Worm (Caenorhabditis elegans) whole organism, early embryonic: ENCODE data around the gene T25B2.2.

ENCODE experiments used
- B0310.2 ChIP-seq: sonication (generic microtip); optimal IDR thresholded peaks from 2 replicates; lab custom pipeline; 2016; ENCODE audit warnings: mild to moderate bottlenecking, missing genetic modification characterization, missing compliant biosample characterization
- F13C5.2 ChIP-seq: sonication (generic microtip); optimal IDR thresholded peaks from 2 replicates; lab custom pipeline; 2017; ENCODE audit warnings: mild to moderate bottlenecking, missing genetic modification characterization, inconsistent platforms, missing compliant biosample characterization
- aly-1 ChIP-seq: sonication (generic microtip); optimal IDR thresholded peaks from 2 replicates; lab custom pipeline; 2016; ENCODE audit warnings: missing genetic modification characterization, missing compliant biosample characterization
- ama-1 ChIP-seq: fragments of 150-350 bp; optimal IDR thresholded peaks from 2 replicates; lab custom pipeline; 2014
- ceh-13 ChIP-seq: fragments of 200-800 bp; sonication (Bioruptor generic); optimal IDR thresholded peaks from 2 replicates; lab custom pipeline; 2018; ENCODE audit warnings: mild to moderate bottlenecking, missing genetic modification characterization, missing compliant biosample characterization
- ceh-36 ChIP-seq: sonication (generic microtip); optimal IDR thresholded peaks from 2 replicates; lab custom pipeline; 2016; ENCODE audit warnings: missing genetic modification characterization, inconsistent platforms, missing compliant biosample characterization
- ets-7 ChIP-seq: sonication (generic microtip); optimal IDR thresholded peaks from 2 replicates; lab custom pipeline; 2016; ENCODE audit warnings: missing genotype, missing genetic modification characterization, missing compliant biosample characterization
- flt-1 ChIP-seq: fragments of 200-800 bp; sonication (Bioruptor generic); IDR thresholded peaks from 2 replicates; pipeline ENCODE4 v1.3.6; 2022; ENCODE audit warnings: missing genetic modification characterization, missing compliant biosample characterization
- hmbx-1 ChIP-seq: sonication (generic microtip); optimal IDR thresholded peaks from 2 replicates; lab custom pipeline; 2016; ENCODE audit warnings: mild to moderate bottlenecking, missing genetic modification characterization, missing compliant biosample characterization
- hmg-4 ChIP-seq: fragments of 200-800 bp; sonication (Bioruptor generic); optimal IDR thresholded peaks from 2 replicates; lab custom pipeline; 2018; ENCODE audit warnings: mild to moderate bottlenecking, missing genetic modification characterization, missing compliant biosample characterization
- hnd-1 ChIP-seq: sonication (generic microtip); optimal IDR thresholded peaks from 2 replicates; lab custom pipeline; 2016; ENCODE audit warnings: missing genetic modification characterization, missing compliant biosample characterization
- pes-1 ChIP-seq: fragments of 200-800 bp; sonication (Bioruptor generic); IDR thresholded peaks from 2 replicates; pipeline ENCODE4 v1.3.6; 2022; ENCODE audit warnings: missing genetic modification reagents, missing genetic modification characterization, missing compliant biosample characterization
- scrt-1 ChIP-seq: fragments of 200-800 bp; sonication (Bioruptor generic); IDR thresholded peaks from 2 replicates; pipeline ENCODE4 v1.3.6; 2022; ENCODE audit warnings: missing genetic modification characterization, missing compliant biosample characterization
- sea-1 ChIP-seq: fragments of 200-800 bp; sonication (Bioruptor generic); conservative IDR thresholded peaks from 2 replicates; pipeline ENCODE4 v1.3.6; 2022; ENCODE audit warnings: missing genetic modification characterization, missing compliant biosample characterization
- tbx-11 ChIP-seq: fragments of 200-800 bp; sonication (Bioruptor generic); IDR thresholded peaks from 2 replicates; pipeline ENCODE4 v1.3.6; 2022; ENCODE audit warnings: missing genetic modification characterization, missing compliant biosample characterization
- tbx-37 ChIP-seq: fragments of 200-800 bp; sonication (Bioruptor generic); conservative IDR thresholded peaks from 2 replicates; pipeline ENCODE4 v1.3.6; 2022; ENCODE audit warnings: missing genetic modification reagents, missing genetic modification characterization, missing compliant biosample characterization
- tra-4 ChIP-seq: sonication (generic microtip); optimal IDR thresholded peaks from 2 replicates; lab custom pipeline; 2017; ENCODE audit warnings: missing genetic modification characterization, missing compliant biosample characterization

Gene T25B2.2

ce11 chrX:6187848-6188247 lies 18.4 kb downstream of the T25B2.2 start, which contains the start of gene T13C5.10:
Gene T13C5.10 (plus strand): TSS chrX:6188148.
- TF ChIP-seq tbx-11 (GFP tag; lab: Robert Waterston, UW) (no peak), aly-1 (no peak), hmg-4 (GFP tag; lab: Kevin White, UChicago) (no peak), sea-1 (no peak), hmbx-1 (no peak), flt-1 (GFP tag; lab: Robert Waterston, UW) (no peak), ceh-36 (tag; lab: Kevin White, UChicago) (no peak), ets-7 (tag; lab: Kevin White, UChicago) (no peak), ceh-13 (no peak), F13C5.2 (no peak), tra-4 (tag; lab: Kevin White, UChicago) (no peak), hnd-1 (tag; lab: Kevin White, UChicago) (no peak), pes-1 (GFP tag; lab: Robert Waterston, UW) (no peak), scrt-1 (GFP tag; lab: Robert Waterston, UW) (no peak), ama-1 (lab: Kevin White, UChicago) (no peak), B0310.2 (no peak), tbx-37 (GFP tag; lab: Robert Waterston, UW) (no peak)

DNA sequence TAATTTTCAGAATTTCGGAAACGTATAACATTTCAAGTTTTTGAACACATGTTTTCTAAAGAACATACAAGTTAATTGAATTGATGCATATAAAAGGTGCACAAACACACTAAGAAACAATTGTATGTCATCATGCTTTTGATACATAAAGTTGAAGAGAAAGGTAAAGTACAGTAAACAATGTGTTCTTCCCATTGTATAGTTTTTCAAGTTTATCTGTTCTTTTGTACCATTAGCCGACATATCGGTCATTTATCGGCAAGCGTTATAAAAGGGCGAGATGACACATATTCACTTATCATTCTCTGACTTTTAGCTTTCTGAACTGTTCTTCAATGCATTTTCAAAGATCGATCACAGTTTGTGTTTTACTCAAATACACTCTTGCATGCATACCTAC lies 20.5 kb downstream of the T25B2.2 start, which contains the start of gene T13C5.9:
TSS of gene T13C5.9 (plus strand) at position 301 of the 400 bp plus-strand sequence.
- TF ChIP-seq sea-1 (no peak), F13C5.2 (no peak), scrt-1 (GFP tag; lab: Robert Waterston, UW) (no peak), B0310.2 (no peak), tra-4 (tag; lab: Kevin White, UChicago) (no peak), ceh-13 (no peak), ets-7 (tag; lab: Kevin White, UChicago) (no peak), ama-1 (lab: Kevin White, UChicago) (no peak), flt-1 (GFP tag; lab: Robert Waterston, UW) (no peak), ceh-36 (tag; lab: Kevin White, UChicago) (no peak), pes-1 (GFP tag; lab: Robert Waterston, UW) (no peak), hnd-1 (tag; lab: Kevin White, UChicago) (no peak), hmbx-1 (no peak), aly-1 (no peak), tbx-11 (GFP tag; lab: Robert Waterston, UW) (no peak), hmg-4 (GFP tag; lab: Kevin White, UChicago) (no peak), tbx-37 (GFP tag; lab: Robert Waterston, UW) (no peak)

DNA sequence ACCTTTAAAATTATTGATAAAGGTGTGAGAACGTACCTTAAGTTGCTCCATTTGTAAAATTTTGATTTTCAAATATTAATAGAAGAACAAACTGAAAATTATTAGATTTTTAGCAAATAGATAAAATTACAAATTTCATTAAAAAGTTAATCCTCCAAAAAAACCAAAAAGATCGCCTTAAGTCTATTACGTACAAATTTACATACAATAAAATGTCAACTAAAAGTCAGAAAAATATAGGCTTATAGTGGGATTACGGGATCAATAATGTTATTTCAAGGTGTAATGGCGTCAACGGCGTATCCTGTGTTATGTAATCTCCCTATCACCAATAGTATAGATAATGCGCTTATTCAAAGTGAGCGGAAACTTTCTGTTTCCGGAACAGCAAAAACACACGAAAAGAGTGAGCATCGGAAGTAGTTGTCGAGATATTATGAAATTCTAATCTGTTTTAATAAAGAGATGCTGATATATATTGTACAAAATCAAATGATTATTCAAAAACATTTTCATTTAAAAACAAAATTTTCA lies 24.8 kb downstream of the T25B2.2 start, which contains the start of gene ceh-54:
TSS of gene ceh-54 (minus strand) at position 51 of the 534 bp plus-strand sequence.
- TF ChIP-seq tbx-37 (GFP tag; lab: Robert Waterston, UW), result no peak
- TF ChIP-seq ceh-13, result no peak
- TF ChIP-seq sea-1, result no peak
- no peak for TF ChIP-seq hnd-1 (tag; lab: Kevin White, UChicago)
- TF ChIP-seq tbx-11 (GFP tag; lab: Robert Waterston, UW), result no peak
- no peak for TF ChIP-seq hmbx-1
- no peak for TF ChIP-seq scrt-1 (GFP tag; lab: Robert Waterston, UW)
- no peak for TF ChIP-seq hmg-4 (GFP tag; lab: Kevin White, UChicago)
- no peak for TF ChIP-seq ama-1 (lab: Kevin White, UChicago)
- no peak for TF ChIP-seq aly-1
- no peak for TF ChIP-seq ceh-36 (tag; lab: Kevin White, UChicago)
- TF ChIP-seq tra-4 (tag; lab: Kevin White, UChicago), result no peak
- no peak for TF ChIP-seq F13C5.2
- no peak for TF ChIP-seq ets-7 (tag; lab: Kevin White, UChicago)
- no peak for TF ChIP-seq B0310.2
- TF ChIP-seq pes-1 (GFP tag; lab: Robert Waterston, UW), result no peak
- TF ChIP-seq flt-1 (GFP tag; lab: Robert Waterston, UW), result no peak

- no peak for TF ChIP-seq sea-1
- no peak for TF ChIP-seq flt-1 (GFP tag; lab: Robert Waterston, UW)
- TF ChIP-seq F13C5.2, result no peak
- no peak for TF ChIP-seq pes-1 (GFP tag; lab: Robert Waterston, UW)
- no peak for TF ChIP-seq scrt-1 (GFP tag; lab: Robert Waterston, UW)
- TF ChIP-seq aly-1, result no peak
- TF ChIP-seq ceh-13, result no peak
- no peak for TF ChIP-seq ama-1 (lab: Kevin White, UChicago)
- no peak for TF ChIP-seq tbx-11 (GFP tag; lab: Robert Waterston, UW)
- no peak for TF ChIP-seq tra-4 (tag; lab: Kevin White, UChicago)
These were observed 27.2 kb downstream of the T25B2.2 start, which contains the start of gene daf-9 for ce11 chrX:6196627-6197026. Gene daf-9 (plus strand): TSS chrX:6196927.

ce11 chrX:6201542-6201941 lies 32.1 kb downstream of the T25B2.2 start:
- TF ChIP-seq hmg-4 (GFP tag; lab: Kevin White, UChicago), result no peak
- TF ChIP-seq sea-1, result no peak
- no peak for TF ChIP-seq hnd-1 (tag; lab: Kevin White, UChicago)
- TF ChIP-seq scrt-1 (GFP tag; lab: Robert Waterston, UW), result no peak
- TF ChIP-seq ets-7 (tag; lab: Kevin White, UChicago), result no peak
- TF ChIP-seq B0310.2, result no peak
- TF ChIP-seq flt-1 (GFP tag; lab: Robert Waterston, UW), result no peak
- TF ChIP-seq ceh-36 (tag; lab: Kevin White, UChicago), result no peak

DNA sequence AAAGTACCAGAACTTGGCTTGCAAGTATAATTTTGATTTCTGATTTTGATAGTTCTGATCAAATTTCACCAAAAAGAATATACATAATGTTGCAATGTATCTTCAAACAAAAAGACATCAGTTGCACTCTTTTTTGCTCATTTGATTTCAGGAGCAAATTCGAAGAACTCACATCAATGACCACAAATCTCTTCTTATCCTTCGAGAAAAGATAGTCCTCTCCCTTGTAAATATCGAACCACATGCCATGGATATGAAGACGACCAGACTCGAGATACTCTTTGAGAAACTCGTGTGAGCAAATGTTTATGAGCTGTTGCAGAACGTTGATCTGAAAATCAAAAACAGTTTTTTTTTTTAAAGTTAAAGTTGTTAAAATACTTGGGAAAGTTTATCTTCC lies 33.4 kb downstream of the T25B2.2 start:
- no peak for TF ChIP-seq flt-1 (GFP tag; lab: Robert Waterston, UW)
- no peak for TF ChIP-seq hmbx-1
- no peak for TF ChIP-seq ceh-36 (tag; lab: Kevin White, UChicago)
- TF ChIP-seq scrt-1 (GFP tag; lab: Robert Waterston, UW), result no peak
- TF ChIP-seq B0310.2, result no peak
- no peak for TF ChIP-seq pes-1 (GFP tag; lab: Robert Waterston, UW)
- TF ChIP-seq F13C5.2, result no peak
- TF ChIP-seq ets-7 (tag; lab: Kevin White, UChicago), result no peak
- TF ChIP-seq tra-4 (tag; lab: Kevin White, UChicago), result no peak
- no peak for TF ChIP-seq tbx-37 (GFP tag; lab: Robert Waterston, UW)
- no peak for TF ChIP-seq ceh-13

ce11 chrX:6203315-6203714 lies 33.9 kb downstream of the T25B2.2 start:
- TF ChIP-seq flt-1 (GFP tag; lab: Robert Waterston, UW) (no peak), hmbx-1 (no peak), sea-1 (no peak), ceh-36 (tag; lab: Kevin White, UChicago) (no peak), hmg-4 (GFP tag; lab: Kevin White, UChicago) (no peak), aly-1 (no peak), B0310.2 (no peak), hnd-1 (tag; lab: Kevin White, UChicago) (no peak), pes-1 (GFP tag; lab: Robert Waterston, UW) (no peak)
